Fruit fly (Drosophila melanogaster): ENCODE data around the gene wnd.

Gene wnd

dm6 chr3L:19670492-19670891, 34.9 kb upstream of the wnd start (continued):
- TF ChIP-seq ato (GFP tag; IDR thresholded peaks at IDR 0.05; ENCODE audit: partially characterized antibody) (no peak), CG4617 (GFP tag; optimal IDR thresholded peaks at IDR 0.05; ENCODE audit: borderline replicate concordance) (no peak), Bteb2 (GFP tag; optimal IDR thresholded peaks at IDR 0.05) (no peak), crc (GFP tag; optimal IDR thresholded peaks at IDR 0.05) (no peak), caup (GFP tag; optimal IDR thresholded peaks at IDR 0.05; ENCODE audit: severe bottlenecking) (no peak), Dek (tag; optimal IDR thresholded peaks at IDR 0.05) (no peak), Lim3 (GFP tag; IDR thresholded peaks at IDR 0.05) (0 out of 2 replicates have a peak, but pooled peaks have one; percentile 13), wek (GFP tag; optimal IDR thresholded peaks at IDR 0.05) (no peak), Camta (GFP tag; optimal IDR thresholded peaks at IDR 0.05) (no peak), CG1233 (GFP tag; optimal IDR thresholded peaks at IDR 0.05) (no peak), CG42726 (GFP tag; IDR thresholded peaks at IDR 0.05; ENCODE audit: partially characterized antibody) (no peak), tin (GFP tag; optimal IDR thresholded peaks at IDR 0.05) (peak; percentile 44), CG5180 (GFP tag; optimal IDR thresholded peaks at IDR 0.05) (no peak), CG4730 (GFP tag; IDR thresholded peaks at IDR 0.05) (no peak), insv (GFP tag; optimal IDR thresholded peaks at IDR 0.05) (no peak), sd (tag; optimal IDR thresholded peaks at IDR 0.05) (peak; percentile 11), H15 (GFP tag; IDR thresholded peaks at IDR 0.05) (0 out of 3 replicates have a peak, but pooled peaks have one; percentile 21), Xrp1 (GFP tag; IDR thresholded peaks at IDR 0.05) (peak; percentile 68), Antp (GFP tag; optimal IDR thresholded peaks at IDR 0.05) (no peak), CG4282 (GFP tag; optimal IDR thresholded peaks at IDR 0.05) (no peak), CG34376 (GFP tag; optimal IDR thresholded peaks at IDR 0.05) (no peak), CG11504 (tag; optimal IDR thresholded peaks at IDR 0.05) (peak; percentile 60), CG17568 (GFP tag; optimal IDR thresholded peaks at IDR 0.05) (no peak), stwl (tag; optimal IDR thresholded peaks at IDR 0.05) (no peak), CG4820 (GFP tag; optimal IDR thresholded peaks at IDR 0.05) (peak; percentile 16), gem (tag; optimal IDR thresholded peaks at IDR 0.05) (peak; percentile 67), wor (GFP tag; IDR thresholded peaks at IDR 0.05) (peak; percentile 38; the same call in 1 of the 2 replicates), CG18599 (GFP tag; optimal IDR thresholded peaks at IDR 0.05) (peak; percentile 23), CG11247 (GFP tag; IDR thresholded peaks at IDR 0.05) (no peak), Dll (GFP tag; IDR thresholded peaks at IDR 0.05; ENCODE audit: partially characterized antibody) (no peak), kay (GFP tag; optimal IDR thresholded peaks at IDR 0.05) (no peak), en (GFP tag; optimal IDR thresholded peaks at IDR 0.05) (no peak), D19A (tag; optimal IDR thresholded peaks at IDR 0.05) (peak; percentile 32), C15 (GFP tag; IDR thresholded peaks at IDR 0.05) (no peak), GATAe (GFP tag; conservative IDR thresholded peaks at IDR 0.05) (no peak), D (optimal IDR thresholded peaks at IDR 0.05) (no peak), D (GFP tag; optimal IDR thresholded peaks at IDR 0.05) (peak; percentile 53), Xbp1 (GFP tag; optimal IDR thresholded peaks at IDR 0.05) (peak; percentile 4), tap (tag; optimal IDR thresholded peaks at IDR 0.05) (peak; percentile 13), CG12659 (GFP tag; optimal IDR thresholded peaks at IDR 0.05) (peak; percentile 27), CG12391 (tag; optimal IDR thresholded peaks at IDR 0.05) (peak; percentile 50), az2 (GFP tag; optimal IDR thresholded peaks at IDR 0.05) (peak; percentile 10), CG10366 (GFP tag; IDR thresholded peaks at IDR 0.05) (peak; percentile 45), CoRest (tag; optimal IDR thresholded peaks at IDR 0.05) (peak; percentile 41), esg (GFP tag; conservative IDR thresholded peaks at IDR 0.05) (peak; percentile 27; the same call in 1 of the 2 replicates), ind (GFP tag; optimal IDR thresholded peaks at IDR 0.05) (no peak), HLH3B (GFP tag; IDR thresholded peaks at IDR 0.05) (peak; percentile 63), CG14441 (GFP tag; IDR thresholded peaks at IDR 0.05) (0 out of 2 replicates have a peak, but pooled peaks have one; percentile 13), CG7556 (GFP tag; optimal IDR thresholded peaks at IDR 0.05) (peak; percentile 18), sisA (GFP tag; IDR thresholded peaks at IDR 0.05) (peak; percentile 65), dan (GFP tag; IDR thresholded peaks at IDR 0.05) (0 out of 2 replicates have a peak, but pooled peaks have one; percentile 9)

Measured in whole organism, embryonic.